Worm (Caenorhabditis elegans): ENCODE data around the gene cest-1.2.

ce11 chrV:14145267-14145666, 15.4 kb downstream of the cest-1.2 start, which contains the start of gene par-1:
- TF ChIP-seq hmg-4 (GFP tag; optimal IDR thresholded peaks at IDR 0.05) (no peak), tbx-11 (GFP tag; IDR thresholded peaks at IDR 0.05) (no peak), ama-1 (optimal IDR thresholded peaks at IDR 0.05) (no peak), tra-4 (tag; optimal IDR thresholded peaks at IDR 0.05) (no peak), flt-1 (GFP tag; IDR thresholded peaks at IDR 0.05) (no peak), hnd-1 (tag; optimal IDR thresholded peaks at IDR 0.05) (no peak), ceh-36 (tag; optimal IDR thresholded peaks at IDR 0.05) (no peak), hmbx-1 (tag; optimal IDR thresholded peaks at IDR 0.05) (no peak), ets-7 (tag; optimal IDR thresholded peaks at IDR 0.05) (no peak), pes-1 (GFP tag; IDR thresholded peaks at IDR 0.05) (no peak), sea-1 (GFP tag; conservative IDR thresholded peaks at IDR 0.05) (no peak), ceh-13 (GFP tag; optimal IDR thresholded peaks at IDR 0.05) (no peak)

Measured in whole organism, early embryonic.